Worm (Caenorhabditis elegans): Measurements from ENCODE around the gene cpg-2.
A peak's percentile ranks its signal among the peaks of the same experiment; 100 is the strongest.

Gene cpg-2

DNA sequence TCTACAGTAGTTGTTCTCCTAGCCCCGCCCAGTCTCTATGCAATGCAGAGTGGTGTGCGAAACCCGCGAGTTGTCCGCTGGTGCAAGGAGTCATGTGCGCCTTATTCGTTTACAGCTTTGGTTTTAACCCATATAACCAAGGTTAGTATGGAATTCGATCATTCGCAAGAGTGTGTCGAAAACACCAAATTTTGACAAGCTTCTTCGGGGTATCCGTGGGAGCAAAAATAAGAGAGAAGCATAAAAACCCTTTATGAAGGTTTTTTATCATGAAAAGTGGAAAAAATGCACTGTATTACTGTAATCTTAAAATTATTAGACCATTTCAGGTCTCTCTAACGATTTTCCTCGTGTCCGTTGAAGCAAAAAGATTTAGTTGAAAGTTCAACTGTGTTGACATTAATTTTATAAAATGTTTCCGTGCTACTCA is 38.4 kb upstream of the cpg-2 start (continued):
- TF ChIP-seq rcor-1 (GFP tag; IDR thresholded peaks at IDR 0.05) (peak; percentile 58; the same call in 1 of the 2 replicates), let-607 (tag; optimal IDR thresholded peaks at IDR 0.05) (no peak), Y56A3A.18 (GFP tag; IDR thresholded peaks at IDR 0.05) (peak; percentile 61; the same call in 1 of the 2 replicates), Y95B8A.8 (GFP tag; IDR thresholded peaks at IDR 0.05) (peak; percentile 67; the same call in 1 of the 2 replicates), pha-4 (tag; optimal IDR thresholded peaks at IDR 0.05) (no peak), ceh-91 (GFP tag; IDR thresholded peaks at IDR 0.05) (peak; percentile 51; the same call in 1 of the 2 replicates), lsy-27 (tag; optimal IDR thresholded peaks at IDR 0.05; ENCODE audit: borderline replicate concordance, insufficient read depth) (no peak), F57C9.4 (tag; optimal IDR thresholded peaks at IDR 0.05) (no peak), repo-1 (tag; optimal IDR thresholded peaks at IDR 0.05) (peak; percentile 15), hsf-1 (GFP tag; IDR thresholded peaks at IDR 0.05) (peak; percentile 56), snpc-3.4 (tag; optimal IDR thresholded peaks at IDR 0.05) (peak; percentile 95), snpc-4 (GFP tag; optimal IDR thresholded peaks at IDR 0.05) (peak; percentile 96), snpc-4 (tag; optimal IDR thresholded peaks at IDR 0.05) (peak; percentile 96 to 98 (median 97)), sdz-38 (tag; optimal IDR thresholded peaks at IDR 0.05) (no peak), him-1 (tag; optimal IDR thresholded peaks at IDR 0.05) (peak; percentile 96), snpc-1.1 (tag; optimal IDR thresholded peaks at IDR 0.05; ENCODE audit: insufficient read depth) (peak; percentile 98), ceh-58 (GFP tag; IDR thresholded peaks at IDR 0.05) (no peak), hmg-20 (GFP tag; IDR thresholded peaks at IDR 0.05) (0 out of 2 replicates have a peak, but pooled peaks have one; percentile 47), ztf-28 (GFP tag; IDR thresholded peaks at IDR 0.05) (no peak), ekl-4 (GFP tag; IDR thresholded peaks at IDR 0.05) (peak; percentile 80), atf-7 (tag; optimal IDR thresholded peaks at IDR 0.05) (no peak), madf-8 (GFP tag; conservative IDR thresholded peaks at IDR 0.05) (0 out of 2 replicates have a peak, but pooled peaks have one; percentile 7), attf-6 (GFP tag; IDR thresholded peaks at IDR 0.05) (peak; percentile 96), hmg-1.2 (GFP tag; IDR thresholded peaks at IDR 0.05) (peak; percentile 94), D2030.7 (GFP tag; IDR thresholded peaks at IDR 0.05) (peak; percentile 92), B0019.2 (GFP tag; conservative IDR thresholded peaks at IDR 0.05) (0 out of 2 replicates have a peak, but pooled peaks have one; percentile 24), rpc-1 (optimal IDR thresholded peaks at IDR 0.05) (no peak), rpc-1 (tag; optimal IDR thresholded peaks at IDR 0.05) (peak; percentile 11), ceh-40 (GFP tag; IDR thresholded peaks at IDR 0.05) (0 out of 2 replicates have a peak, but pooled peaks have one; percentile 49), ztf-3 (GFP tag; optimal IDR thresholded peaks at IDR 0.05) (no peak), tbp1 (GFP tag; optimal IDR thresholded peaks at IDR 0.05) (peak; percentile 78), lin-26 (GFP tag; IDR thresholded peaks at IDR 0.05) (peak; percentile 18; the same call in 1 of the 2 replicates), nfyb-1 (GFP tag; IDR thresholded peaks at IDR 0.05) (peak; percentile 83), B0261.1 (tag; optimal IDR thresholded peaks at IDR 0.05) (no peak), rec-8 (tag; optimal IDR thresholded peaks at IDR 0.05) (peak in 1 of 2 experiments; percentile 44), snpc-1.3 (tag; optimal IDR thresholded peaks at IDR 0.05; ENCODE audit: insufficient read depth) (peak; percentile 89), nhr-27 (tag; optimal IDR thresholded peaks at IDR 0.05) (no peak), nfya-1 (tag; optimal IDR thresholded peaks at IDR 0.05; ENCODE audit: borderline replicate concordance, insufficient read depth) (no peak), F33H1.4 (GFP tag; IDR thresholded peaks at IDR 0.05) (peak; percentile 56), lin-54 (GFP tag; optimal IDR thresholded peaks at IDR 0.05) (peak; percentile 63), nhr-80 (tag; optimal IDR thresholded peaks at IDR 0.05) (no peak), dox-1 (GFP tag; IDR thresholded peaks at IDR 0.05) (peak; percentile 78), nhr-120 (GFP tag; IDR thresholded peaks at IDR 0.05) (no peak), tlf-1 (GFP tag; optimal IDR thresholded peaks at IDR 0.05) (peak; percentile 18)
